Worm (Caenorhabditis elegans) whole organism, midembryonic: ENCODE data around the gene egl-19.

ENCODE experiments used
- flt-1 ChIP-seq: fragments of 200-800 bp; sonication (Bioruptor generic); IDR thresholded peaks from 2 replicates; pipeline ENCODE4 v1.3.6; 2022; ENCODE audit warnings: missing genetic modification characterization, missing compliant biosample characterization
- ztf-29 ChIP-seq: fragments of 200-800 bp; sonication (Bioruptor generic); IDR thresholded peaks from 2 replicates; pipeline ENCODE4 v1.3.6; 2022; ENCODE audit warnings: missing genetic modification reagents, missing genetic modification characterization, missing compliant biosample characterization

DNA sequence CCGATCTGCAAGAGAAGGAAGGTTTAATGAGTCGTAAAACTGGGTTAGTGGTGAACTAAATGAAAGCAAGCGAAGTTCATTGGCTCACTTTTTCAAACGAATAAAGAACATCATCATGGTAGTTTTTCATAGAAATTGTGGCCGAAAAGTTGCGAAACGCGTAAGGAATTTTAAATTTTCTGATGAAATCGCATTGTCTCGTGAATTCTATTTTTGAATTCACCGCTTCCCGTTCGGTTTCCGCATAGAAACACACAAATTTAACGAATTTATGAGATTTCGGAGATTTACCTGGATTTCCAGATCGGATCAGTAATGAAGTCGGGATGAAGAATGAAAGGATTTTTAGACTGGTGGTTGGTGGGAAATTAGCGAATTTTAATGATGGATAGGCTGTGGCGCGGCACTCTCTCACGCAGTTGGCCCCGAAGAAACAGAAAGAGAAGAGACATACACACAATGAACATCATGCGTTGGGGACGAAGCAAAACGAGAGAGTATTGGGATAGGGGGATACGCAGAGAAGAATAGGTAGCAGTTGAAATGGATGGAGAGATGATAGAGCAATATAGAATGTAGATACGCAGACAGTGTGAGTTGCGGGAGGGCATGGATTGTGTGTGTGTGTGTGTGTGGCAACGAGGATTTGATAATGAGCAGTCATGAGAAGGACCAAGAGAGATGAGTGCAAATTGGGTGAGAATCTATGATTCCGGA is 18.4 kb upstream of the egl-19 start:
- no peak for TF ChIP-seq ztf-29 (GFP tag; lab: Robert Waterston, UW)
- no peak for TF ChIP-seq flt-1 (GFP tag; lab: Robert Waterston, UW)
